Worm (Caenorhabditis elegans): ENCODE results near the gene lntl-1.
A peak's percentile ranks its signal among the peaks of the same experiment; 100 is the strongest.

DNA sequence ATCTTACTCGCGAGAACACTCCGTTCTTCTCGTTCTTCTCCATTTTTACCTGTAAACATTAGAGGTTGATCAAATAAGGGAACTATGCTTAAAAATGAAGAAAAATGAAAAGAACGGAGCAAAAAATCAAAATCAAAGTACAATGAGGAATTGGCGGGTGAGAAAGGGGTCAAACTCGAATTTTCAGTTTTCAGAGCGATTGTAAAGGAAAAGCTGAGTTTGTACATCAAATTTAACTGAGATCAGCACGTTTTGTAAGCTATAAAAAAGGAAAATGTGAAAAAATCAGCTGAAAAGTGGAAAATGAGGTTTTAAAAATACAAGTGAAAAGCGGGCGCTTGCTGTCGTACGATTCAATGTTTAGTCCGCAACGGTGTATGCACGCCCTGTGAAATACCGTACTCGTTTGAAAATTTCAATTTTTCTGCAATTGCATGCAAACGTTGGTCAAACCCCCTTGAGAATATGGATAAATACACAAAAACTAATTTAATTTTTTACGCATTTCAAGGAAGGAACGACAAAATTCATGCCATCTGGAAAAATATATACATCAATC is 7.3 kb upstream of the lntl-1 start, which contains the start of gene oops-1:
- TF ChIP-seq die-1 (tag; optimal IDR thresholded peaks at IDR 0.05) (no peak), dox-1 (GFP tag; IDR thresholded peaks at IDR 0.05) (no peak), lir-1 (GFP tag; conservative IDR thresholded peaks at IDR 0.05) (no peak), ama-1 (optimal IDR thresholded peaks at IDR 0.05) (no peak), ama-1 (GFP tag; optimal IDR thresholded peaks at IDR 0.05) (no peak), him-1 (tag; optimal IDR thresholded peaks at IDR 0.05) (no peak), rpc-1 (optimal IDR thresholded peaks at IDR 0.05) (no peak), rpc-1 (tag; optimal IDR thresholded peaks at IDR 0.05) (no peak), F33H1.4 (GFP tag; IDR thresholded peaks at IDR 0.05) (no peak), Y67H2A.10 (GFP tag; conservative IDR thresholded peaks at IDR 0.05) (no peak), snpc-4 (GFP tag; optimal IDR thresholded peaks at IDR 0.05) (no peak), snpc-4 (tag; optimal IDR thresholded peaks at IDR 0.05) (peak in 3 of 4 experiments; percentile 83 to 85 (median 84))
